Worm (Caenorhabditis elegans) whole organism, midembryonic: ENCODE results near the gene coq-5.

Experiments
- T22C8.4 ChIP-seq: fragments of 200-800 bp; sonication (Bioruptor generic); IDR thresholded peaks from 2 replicates; pipeline ENCODE4 v1.3.6; 2022; ENCODE audit warnings: missing genetic modification characterization, missing compliant biosample characterization
- flt-1 ChIP-seq: fragments of 200-800 bp; sonication (Bioruptor generic); IDR thresholded peaks from 2 replicates; pipeline ENCODE4 v1.3.6; 2022; ENCODE audit warnings: missing genetic modification characterization, missing compliant biosample characterization
- klf-2 ChIP-seq: fragments of 200-800 bp; sonication (Bioruptor generic); conservative IDR thresholded peaks from 2 replicates; pipeline ENCODE4 v1.3.6; 2022; ENCODE audit warnings: missing genetic modification reagents, missing genetic modification characterization, missing compliant biosample characterization
- med-1 ChIP-seq: sonication (generic microtip); optimal IDR thresholded peaks from 2 replicates; lab custom pipeline; 2017; ENCODE audit warnings: missing genetic modification characterization, mild to moderate bottlenecking, missing compliant biosample characterization, antibody characterized with exemption, missing genetic modification reagents; ENCODE audit not compliant: insufficient read depth

- TF ChIP-seq klf-2 (GFP tag; lab: Robert Waterston, UW), result no peak
- TF ChIP-seq med-1 (GFP tag; lab: Kevin White, UChicago), result no peak
- no peak for TF ChIP-seq flt-1 (GFP tag; lab: Robert Waterston, UW)
- TF ChIP-seq T22C8.4 (GFP tag; lab: Robert Waterston, UW), result no peak
These were observed 42.5 kb downstream of the coq-5 start for ce11 chrIII:7815571-7816348.
